Worm (Caenorhabditis elegans): Measurements from ENCODE around the gene col-20.
A peak's percentile ranks its signal among the peaks of the same experiment; 100 is the strongest.

DNA sequence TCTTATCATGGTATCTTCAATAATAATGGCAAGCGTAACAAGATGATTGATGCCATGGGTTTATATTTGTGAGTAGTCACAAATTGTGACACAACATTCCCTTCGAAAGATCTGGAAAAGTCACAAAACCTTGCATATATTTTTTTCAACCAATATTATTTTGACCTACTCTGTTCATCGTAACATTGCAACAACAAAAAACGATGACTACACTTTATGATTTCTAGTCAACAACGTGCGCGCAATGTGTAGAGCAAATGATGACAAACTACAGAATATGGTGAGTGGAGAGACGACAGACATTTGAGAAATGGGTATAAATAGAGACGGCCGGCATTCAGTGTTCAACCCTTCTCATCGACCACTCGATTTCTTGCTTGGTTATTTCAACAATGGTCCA is 11.1 kb upstream of the col-20 start, which contains the start of gene gst-7:
- TF ChIP-seq fos-1 (tag; optimal IDR thresholded peaks at IDR 0.05) (peak; percentile 64), nhr-77 (tag; optimal IDR thresholded peaks at IDR 0.05) (no peak), snpc-4 (tag; optimal IDR thresholded peaks at IDR 0.05) (no peak), unc-39 (tag; optimal IDR thresholded peaks at IDR 0.05) (no peak), lin-39 (tag; optimal IDR thresholded peaks at IDR 0.05) (no peak), nhr-21 (tag; optimal IDR thresholded peaks at IDR 0.05) (no peak), nhr-11 (tag; optimal IDR thresholded peaks at IDR 0.05) (no peak), skn-1 (tag; optimal IDR thresholded peaks at IDR 0.05) (peak; percentile 94), nhr-237 (tag; optimal IDR thresholded peaks at IDR 0.05) (no peak), nhr-23 (tag; optimal IDR thresholded peaks at IDR 0.05) (no peak)

Measured in whole organism, L2 larva.